Fruit fly (Drosophila melanogaster) Kc167 (cell line): ENCODE data around the gene PGAP2.

Experiments
- Myc ChIP-seq: fragments of >200 bp; optimal IDR thresholded peaks from 2 replicates; lab custom pipeline; 2017; ENCODE audit warnings: missing external identifiers
- Sin3A ChIP-seq: fragments of >200 bp; optimal IDR thresholded peaks from 2 replicates; lab custom pipeline; 2018; ENCODE audit warnings: missing external identifiers
- h ChIP-seq: fragments of >200 bp; optimal IDR thresholded peaks from 3 replicates; lab custom pipeline; 2018; ENCODE audit warnings: missing external identifiers
- insv ChIP-seq: fragments of >200 bp; optimal IDR thresholded peaks from 3 replicates; lab custom pipeline; 2018; ENCODE audit warnings: missing external identifiers
- psq ChIP-seq: fragments of >200 bp; optimal IDR thresholded peaks from 2 replicates; lab custom pipeline; 2017; ENCODE audit warnings: missing external identifiers
- ttk ChIP-seq: sonication (Bioruptor generic); optimal IDR thresholded peaks from 2 replicates; lab custom pipeline; 2017; ENCODE audit warnings: missing external identifiers

Gene PGAP2

DNA sequence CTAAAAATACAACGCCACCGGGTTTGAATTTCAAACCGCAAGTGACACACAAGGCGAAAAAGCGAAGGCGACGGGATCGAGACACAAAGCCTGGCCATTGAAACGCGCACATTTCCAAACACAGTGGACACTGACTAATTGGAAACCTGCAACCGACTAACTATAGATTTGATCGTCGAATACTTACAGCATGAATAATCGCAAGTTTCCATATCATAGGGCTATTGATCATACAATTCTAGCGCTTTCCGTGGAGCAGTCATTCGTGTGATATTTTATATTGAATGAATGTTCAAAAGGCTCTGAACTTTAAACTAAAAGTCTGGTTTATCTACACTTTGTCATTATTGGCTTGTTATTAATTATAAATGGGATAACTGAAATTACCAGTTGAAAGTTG is 24.0 kb upstream of the PGAP2 start:
- TF ChIP-seq h (lab: Kevin White, UChicago): no peak
- TF ChIP-seq Myc (lab: Kevin White, UChicago): no peak
- no peak for TF ChIP-seq insv (lab: Kevin White, UChicago)
- TF ChIP-seq psq: no peak
- no peak for TF ChIP-seq Sin3A (lab: Kevin White, UChicago)
- TF ChIP-seq ttk (lab: Kevin White, UChicago): no peak

DNA sequence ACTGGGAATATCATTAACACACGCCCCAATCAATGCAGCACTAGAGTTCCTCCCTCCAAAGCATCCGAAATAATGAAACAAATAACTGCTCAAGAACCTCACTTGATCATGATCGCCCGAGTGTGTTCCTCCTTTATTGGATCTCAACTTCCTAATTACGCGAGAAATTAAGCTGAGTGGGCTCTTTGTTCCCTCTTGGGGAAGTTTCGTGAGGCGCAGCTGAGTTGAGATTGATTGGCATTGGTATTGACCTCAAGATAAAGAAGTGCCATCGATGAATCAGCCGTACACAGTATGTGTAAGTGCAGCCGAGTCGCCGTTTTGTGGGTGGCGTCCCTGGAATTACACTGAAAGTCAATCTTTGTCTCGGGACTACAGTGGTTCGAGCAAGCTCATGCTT is 23.6 kb upstream of the PGAP2 start:
- TF ChIP-seq Sin3A (lab: Kevin White, UChicago): no peak
- no peak for TF ChIP-seq psq
- TF ChIP-seq insv (lab: Kevin White, UChicago): no peak
- no peak for TF ChIP-seq h (lab: Kevin White, UChicago)
- no peak for TF ChIP-seq ttk (lab: Kevin White, UChicago)
- no peak for TF ChIP-seq Myc (lab: Kevin White, UChicago)

DNA sequence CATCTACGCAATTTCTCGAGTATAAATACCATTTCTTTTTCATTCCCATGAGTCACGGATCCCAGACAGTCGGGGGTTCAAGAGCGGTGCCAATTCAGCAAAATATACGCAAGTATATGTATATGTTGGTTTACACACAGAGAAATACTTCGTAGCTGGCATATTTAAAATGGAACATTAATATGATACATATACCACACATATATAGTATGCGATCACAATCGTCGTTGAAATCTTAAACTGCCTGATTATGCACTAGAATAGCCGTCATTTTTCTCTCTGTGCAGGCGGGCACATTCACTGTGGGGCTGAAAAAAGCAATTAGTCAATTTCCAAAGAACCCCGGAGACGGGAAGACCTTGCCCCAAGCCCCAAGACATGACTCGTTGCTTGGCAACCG is 22.4 kb upstream of the PGAP2 start:
- TF ChIP-seq insv (lab: Kevin White, UChicago) (no peak), Sin3A (lab: Kevin White, UChicago) (no peak), psq (no peak), ttk (lab: Kevin White, UChicago) (no peak), h (lab: Kevin White, UChicago) (no peak), Myc (lab: Kevin White, UChicago) (no peak)

DNA sequence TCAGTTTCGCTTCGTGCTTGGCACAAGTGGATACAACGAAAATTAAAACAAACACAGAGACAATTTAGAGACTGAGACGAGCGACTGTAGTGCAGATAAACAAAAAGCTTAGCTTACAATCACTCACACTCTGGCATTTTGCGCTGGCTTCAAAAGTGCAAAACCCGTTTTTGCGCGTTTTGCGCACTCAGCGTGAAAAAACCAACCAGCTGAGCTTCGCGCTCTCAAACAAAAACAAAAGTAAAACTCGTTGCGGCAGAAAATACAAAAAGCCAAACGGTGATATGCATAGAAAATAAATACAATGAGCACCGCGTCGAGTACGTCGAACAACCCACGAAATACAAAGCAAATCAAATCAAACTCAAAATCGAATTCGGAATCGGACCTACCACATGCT is 21.4 kb upstream of the PGAP2 start:
- TF ChIP-seq h (lab: Kevin White, UChicago): no peak
- no peak for TF ChIP-seq Sin3A (lab: Kevin White, UChicago)

DNA sequence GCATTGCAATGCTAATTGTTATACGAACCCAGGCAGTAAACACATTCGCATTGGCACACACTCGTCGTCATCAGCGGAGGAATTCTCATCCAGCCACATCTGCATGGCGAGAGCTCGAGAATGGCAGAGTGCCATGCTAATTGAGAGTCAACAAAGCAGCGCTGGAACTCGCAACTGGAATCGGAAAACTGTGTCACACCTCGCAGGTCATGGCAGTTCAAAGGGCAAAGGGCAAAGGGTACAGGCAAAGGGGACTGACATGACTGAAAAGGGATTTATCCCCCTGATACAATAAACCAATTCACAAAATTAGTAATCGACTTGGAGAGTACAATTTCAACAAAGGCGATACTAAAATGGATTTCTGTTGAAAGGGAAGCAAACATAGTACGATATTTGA is 20.7 kb upstream of the PGAP2 start:
- TF ChIP-seq ttk (lab: Kevin White, UChicago) (no peak), Myc (lab: Kevin White, UChicago) (no peak), Sin3A (lab: Kevin White, UChicago) (no peak), psq (no peak), h (lab: Kevin White, UChicago) (no peak), insv (lab: Kevin White, UChicago) (no peak)

DNA sequence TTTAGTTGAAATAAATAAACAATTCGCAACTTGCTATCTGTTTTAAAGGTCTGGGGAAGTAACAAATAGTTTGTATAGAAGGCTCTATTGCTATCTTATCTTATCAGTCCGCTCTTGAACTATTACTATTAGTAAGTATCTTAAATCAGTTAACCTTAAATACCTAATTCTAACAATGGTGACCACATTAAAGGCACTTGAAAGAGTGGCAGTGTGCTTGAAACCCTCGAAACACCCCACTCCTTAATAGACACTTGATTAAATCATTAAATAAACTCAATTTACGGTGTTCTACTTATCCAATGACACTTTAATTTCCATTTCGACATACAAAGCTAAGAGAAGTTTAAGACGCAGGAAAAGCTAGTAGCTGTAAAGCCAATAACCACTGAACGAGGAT is 19.5 kb upstream of the PGAP2 start:
- TF ChIP-seq psq (no peak), Sin3A (lab: Kevin White, UChicago) (no peak), Myc (lab: Kevin White, UChicago) (no peak), h (lab: Kevin White, UChicago) (no peak), insv (lab: Kevin White, UChicago) (no peak), ttk (lab: Kevin White, UChicago) (no peak)

DNA sequence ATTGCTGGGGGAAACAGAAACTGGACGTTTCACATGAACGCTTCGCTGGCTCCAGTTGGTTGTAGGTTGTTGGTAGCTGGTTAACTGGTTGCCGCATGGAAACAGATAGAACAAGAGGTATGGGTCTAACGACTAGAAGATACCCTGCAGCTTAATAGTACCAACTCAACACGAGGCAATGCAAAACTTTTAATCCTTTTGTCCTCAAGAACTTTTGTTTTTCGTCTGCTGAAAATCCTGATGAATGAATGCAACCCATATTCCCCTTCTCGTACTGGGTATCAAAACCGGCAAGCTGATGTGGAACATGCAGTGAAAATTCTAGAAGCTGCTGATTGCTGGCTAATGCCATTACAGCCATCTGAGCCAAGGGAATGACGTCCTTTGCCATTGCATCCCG is 18.7 kb upstream of the PGAP2 start:
- TF ChIP-seq insv (lab: Kevin White, UChicago) (no peak), h (lab: Kevin White, UChicago) (no peak), psq (no peak), ttk (lab: Kevin White, UChicago) (no peak), Myc (lab: Kevin White, UChicago) (no peak)

DNA sequence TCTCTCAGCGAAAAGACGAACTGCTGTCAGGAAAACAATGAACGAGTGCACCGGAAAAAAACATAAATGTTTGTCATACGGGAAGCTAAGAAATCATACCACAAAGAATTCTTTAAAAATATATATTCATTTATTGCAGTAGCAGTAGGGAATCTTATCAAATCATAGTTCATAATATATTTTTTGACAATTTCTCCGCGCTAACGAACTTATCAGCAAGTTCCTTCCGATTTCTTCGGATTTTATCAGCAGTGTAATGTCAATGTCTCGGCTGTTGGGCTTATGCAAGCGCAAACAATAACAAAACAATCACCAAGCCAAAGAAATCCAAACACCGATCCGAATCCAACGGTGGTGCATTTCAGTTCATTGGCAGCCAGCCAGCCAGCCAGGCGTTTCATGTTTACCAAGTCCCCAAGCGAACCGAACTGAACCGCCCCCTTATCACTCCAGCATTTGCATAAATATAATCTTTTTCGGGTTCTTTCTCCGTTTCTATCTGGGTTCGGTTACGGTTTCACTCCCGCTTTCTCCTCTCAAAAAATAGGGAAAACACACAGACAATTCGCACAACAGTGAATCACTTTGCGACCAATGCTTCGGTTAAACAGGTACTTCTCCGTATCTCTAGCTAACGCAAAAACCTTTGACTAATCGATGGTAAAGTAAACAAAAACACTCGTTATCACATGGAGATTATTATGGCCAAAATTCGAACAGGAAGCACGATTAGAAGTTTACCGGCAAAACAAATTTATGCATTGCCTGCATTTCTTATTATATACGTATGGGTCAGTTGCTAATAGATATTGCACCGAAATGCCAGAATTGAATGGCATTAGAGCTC is 8.4 kb upstream of the PGAP2 start:
- TF ChIP-seq psq (no peak), ttk (lab: Kevin White, UChicago) (no peak), insv (lab: Kevin White, UChicago) (no peak), Myc (lab: Kevin White, UChicago) (no peak), h (lab: Kevin White, UChicago) (no peak), Sin3A (lab: Kevin White, UChicago) (no peak)

DNA sequence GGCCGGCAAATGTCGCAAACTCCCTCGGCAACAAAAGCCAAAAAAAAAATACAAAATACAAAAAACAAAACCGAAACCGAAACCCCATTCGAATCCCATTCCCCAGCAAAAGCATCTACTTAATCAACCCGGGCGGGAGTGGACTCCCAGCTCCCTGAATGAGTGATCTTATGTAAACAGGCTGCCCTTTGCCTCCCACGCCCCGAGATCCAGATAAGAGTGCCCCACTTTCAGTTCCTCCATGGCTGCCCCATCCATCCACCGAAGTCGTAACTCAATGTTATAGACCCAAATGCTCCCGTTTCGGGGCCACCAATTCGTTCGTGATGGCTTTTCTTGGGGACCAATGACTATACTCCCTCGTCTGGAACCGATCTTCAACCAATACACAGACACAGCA is 7.7 kb upstream of the PGAP2 start:
- TF ChIP-seq Sin3A (lab: Kevin White, UChicago): no peak
- TF ChIP-seq psq: no peak
- TF ChIP-seq h (lab: Kevin White, UChicago): no peak
- no peak for TF ChIP-seq insv (lab: Kevin White, UChicago)
- no peak for TF ChIP-seq Myc (lab: Kevin White, UChicago)
- TF ChIP-seq ttk (lab: Kevin White, UChicago): no peak

DNA sequence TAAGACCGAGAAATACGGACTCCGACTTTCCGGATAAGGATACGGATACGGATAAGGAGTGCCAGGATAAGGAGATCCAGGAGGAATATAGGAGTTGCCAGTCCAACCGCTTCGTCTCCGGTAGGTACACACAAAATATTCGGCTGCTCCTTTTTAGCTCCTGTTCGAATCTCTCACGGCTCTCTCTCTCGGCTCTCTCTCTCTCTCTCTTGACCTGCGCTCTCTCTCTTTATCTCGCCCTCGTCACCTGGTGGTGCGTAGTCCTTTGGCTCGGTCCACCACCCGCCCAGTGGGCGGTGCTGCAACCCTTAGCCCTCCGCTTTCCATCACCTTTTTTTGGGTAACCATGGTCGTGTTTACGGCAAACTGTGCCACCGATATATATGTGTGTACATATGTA is 7.1 kb upstream of the PGAP2 start:
- TF ChIP-seq psq (no peak), Sin3A (lab: Kevin White, UChicago) (no peak), h (lab: Kevin White, UChicago) (no peak), ttk (lab: Kevin White, UChicago) (no peak), insv (lab: Kevin White, UChicago) (no peak), Myc (lab: Kevin White, UChicago) (no peak)

DNA sequence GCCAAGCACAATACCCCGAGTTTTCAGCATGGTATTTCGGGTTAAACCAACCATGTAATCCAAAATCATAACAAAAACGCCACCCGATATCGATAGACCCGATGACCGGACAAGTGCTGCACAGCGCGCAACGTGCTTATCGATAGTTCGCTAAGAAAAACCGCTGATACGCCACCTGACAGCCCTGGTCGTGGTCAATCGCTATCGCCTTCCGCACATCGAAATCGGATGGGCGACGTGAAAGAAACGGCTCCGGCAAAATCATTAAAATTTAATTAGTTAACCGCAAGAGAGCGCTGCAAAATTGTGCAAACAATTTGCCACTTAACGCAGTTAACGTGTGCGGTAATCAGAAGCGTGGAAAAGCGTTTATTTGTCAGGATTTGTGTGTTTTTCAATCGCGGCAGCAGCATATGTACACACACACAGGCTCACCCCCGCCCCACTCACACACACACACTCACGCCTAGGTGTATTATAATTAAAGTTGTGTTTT is 6.5 kb upstream of the PGAP2 start, which contains the start of the genes CG3862 and dock:
TSS of gene CG3862 (minus strand) at position 94 of the 496 bp plus-strand sequence.
TSS of gene dock (plus strand) at position 202 of the 496 bp plus-strand sequence.
- TF ChIP-seq psq (no peak), Sin3A (lab: Kevin White, UChicago) (no peak), Myc (lab: Kevin White, UChicago) (no peak), ttk (lab: Kevin White, UChicago) (no peak), h (lab: Kevin White, UChicago) (peak; percentile 41), insv (lab: Kevin White, UChicago) (no peak)
